Worm (Caenorhabditis elegans): ENCODE measurements around the gene C31H2.14.

ce11 chrX:5147918-5148317 lies at the start of gene C31H2.14:
- TF ChIP-seq ets-5 (GFP tag; IDR thresholded peaks at IDR 0.05) (no peak), lin-15B (tag; optimal IDR thresholded peaks at IDR 0.05) (no peak), aly-2 (tag; optimal IDR thresholded peaks at IDR 0.05) (no peak), nhr-12 (tag; optimal IDR thresholded peaks at IDR 0.05) (no peak), ama-1 (optimal IDR thresholded peaks at IDR 0.05) (no peak), tlp-1 (tag; optimal IDR thresholded peaks at IDR 0.05) (no peak), C16A3.4 (tag; optimal IDR thresholded peaks at IDR 0.05) (no peak), ztf-11 (tag; optimal IDR thresholded peaks at IDR 0.05) (no peak), nhr-237 (tag; optimal IDR thresholded peaks at IDR 0.05) (no peak), unc-62 (GFP tag; optimal IDR thresholded peaks at IDR 0.05) (no peak), ceh-82 (tag; optimal IDR thresholded peaks at IDR 0.05) (no peak), tbx-2 (tag; optimal IDR thresholded peaks at IDR 0.05) (no peak), blmp-1 (tag; optimal IDR thresholded peaks at IDR 0.05) (no peak), nhr-20 (tag; optimal IDR thresholded peaks at IDR 0.05) (no peak)
